Worm (Caenorhabditis elegans): ENCODE measurements around the gene nlp-23.
A peak's percentile ranks its signal among the peaks of the same experiment; 100 is the strongest.

The nlp-23 gene

DNA sequence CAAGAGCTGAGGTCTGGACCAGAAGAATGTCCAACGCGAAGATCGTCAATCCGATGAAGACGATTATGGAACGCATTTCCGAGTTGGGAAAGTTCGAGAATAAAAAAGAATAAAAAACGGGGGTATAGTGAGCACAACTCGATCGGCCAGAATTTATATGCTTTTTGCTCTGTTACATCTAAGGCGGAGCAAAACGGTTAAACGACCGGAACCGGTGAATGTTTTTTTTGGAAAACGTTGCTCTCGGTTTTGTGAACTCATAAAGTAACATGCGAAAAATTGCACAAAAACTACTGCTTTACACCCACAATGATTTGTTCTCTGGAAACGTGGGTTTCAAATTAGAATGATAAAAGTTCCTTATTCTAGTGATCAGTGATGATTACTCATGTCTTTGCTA lies 770 bp downstream of the nlp-23 start, which contains the start of gene nlp-22:
Gene nlp-22 (minus strand): TSS at position 101 of the 400 bp plus-strand sequence.
- TF ChIP-seq Y55F3AM.14 (GFP tag; optimal IDR thresholded peaks at IDR 0.05) (no peak), nhr-77 (tag; optimal IDR thresholded peaks at IDR 0.05) (no peak), mab-5 (tag; optimal IDR thresholded peaks at IDR 0.05) (no peak), lin-39 (tag; optimal IDR thresholded peaks at IDR 0.05) (no peak), ZK546.5 (tag; optimal IDR thresholded peaks at IDR 0.05) (no peak), ama-1 (optimal IDR thresholded peaks at IDR 0.05) (no peak), nhr-25 (tag; optimal IDR thresholded peaks at IDR 0.05) (no peak), crh-2 (tag; optimal IDR thresholded peaks at IDR 0.05) (no peak), F13H6.1 (tag; optimal IDR thresholded peaks at IDR 0.05) (no peak), R02D3.7 (tag; optimal IDR thresholded peaks at IDR 0.05) (no peak), nhr-129 (tag; optimal IDR thresholded peaks at IDR 0.05) (no peak), sma-3 (GFP tag; optimal IDR thresholded peaks at IDR 0.05) (no peak)

- no peak for TF ChIP-seq nhr-21 (tag; optimal IDR thresholded peaks at IDR 0.05)
- TF ChIP-seq nhr-11 (tag; optimal IDR thresholded peaks at IDR 0.05), result no peak
- TF ChIP-seq alr-1 (tag; optimal IDR thresholded peaks at IDR 0.05), result no peak
- TF ChIP-seq ceh-82 (tag; optimal IDR thresholded peaks at IDR 0.05), result no peak
- TF ChIP-seq R02D3.7 (tag; optimal IDR thresholded peaks at IDR 0.05), result no peak
Observed at ce11 chrX:2338210-2338609, 4.5 kb downstream of the nlp-23 start, which contains the start of gene nlp-45. nlp-45 (minus strand) TSS chrX:2338310.

DNA sequence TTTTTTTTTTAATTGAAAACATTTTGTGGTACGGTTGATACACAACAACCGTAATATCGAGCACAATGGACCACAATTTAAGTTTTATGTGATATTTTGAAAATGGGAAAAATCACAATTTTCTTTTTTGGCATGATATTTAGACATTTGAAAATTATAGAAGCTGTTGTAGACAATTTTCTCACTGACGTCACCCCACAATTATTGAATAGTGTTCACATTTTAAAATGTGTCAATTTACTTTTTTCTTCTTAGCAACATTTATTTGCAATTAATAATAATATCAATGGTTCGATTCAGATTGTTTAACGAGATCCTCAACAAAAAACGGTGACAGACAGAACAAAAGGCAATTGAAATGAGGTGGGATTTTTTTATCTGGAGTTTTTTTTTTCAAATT lies 7.4 kb downstream of the nlp-23 start, which contains the start of gene T01B6.1:
Gene T01B6.1 (plus strand): TSS at position 301 of the 400 bp plus-strand sequence.
- TF ChIP-seq ztf-11 (tag; optimal IDR thresholded peaks at IDR 0.05) (no peak), unc-62 (GFP tag; optimal IDR thresholded peaks at IDR 0.05) (no peak), nhr-12 (tag; optimal IDR thresholded peaks at IDR 0.05) (no peak), ceh-82 (tag; optimal IDR thresholded peaks at IDR 0.05) (no peak), nhr-11 (tag; optimal IDR thresholded peaks at IDR 0.05) (no peak), F13H6.1 (tag; optimal IDR thresholded peaks at IDR 0.05) (no peak), nhr-129 (tag; optimal IDR thresholded peaks at IDR 0.05) (no peak)

DNA sequence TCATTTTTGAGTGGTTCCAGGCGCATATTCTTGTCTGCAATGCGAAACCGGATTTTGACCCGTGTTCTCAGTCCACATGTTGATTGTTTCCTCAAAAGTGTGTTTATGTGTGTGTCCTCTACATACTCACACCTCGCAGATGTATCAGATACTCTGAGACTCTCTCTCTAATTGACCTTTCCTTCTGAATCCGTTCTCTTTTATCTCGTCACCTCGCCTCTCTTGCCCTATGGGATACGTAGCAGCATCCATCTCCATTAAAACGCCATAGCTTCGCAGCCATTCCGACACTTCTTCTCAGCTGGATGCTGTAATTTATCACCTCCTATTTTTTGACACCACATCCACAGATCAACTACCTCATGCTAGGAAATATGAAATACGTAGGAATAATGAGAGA lies 12.3 kb downstream of the nlp-23 start:
- TF ChIP-seq ceh-16 (tag; optimal IDR thresholded peaks at IDR 0.05), result peak; percentile 9
- TF ChIP-seq nhr-6 (tag; optimal IDR thresholded peaks at IDR 0.05), result no peak
- TF ChIP-seq nhr-12 (tag; optimal IDR thresholded peaks at IDR 0.05), result no peak

- TF ChIP-seq ztf-11 (tag; optimal IDR thresholded peaks at IDR 0.05) (no peak), nhr-11 (tag; optimal IDR thresholded peaks at IDR 0.05) (no peak), F13H6.1 (tag; optimal IDR thresholded peaks at IDR 0.05) (peak; percentile 4), mab-5 (tag; optimal IDR thresholded peaks at IDR 0.05) (no peak), elt-1 (tag; optimal IDR thresholded peaks at IDR 0.05) (no peak), R02D3.7 (tag; optimal IDR thresholded peaks at IDR 0.05) (no peak), blmp-1 (tag; optimal IDR thresholded peaks at IDR 0.05; ENCODE audit: insufficient read depth) (no peak), sem-4 (tag; optimal IDR thresholded peaks at IDR 0.05) (no peak), lin-11 (tag; optimal IDR thresholded peaks at IDR 0.05) (no peak), nhr-10 (tag; optimal IDR thresholded peaks at IDR 0.05) (no peak), egl-27 (tag; optimal IDR thresholded peaks at IDR 0.05) (no peak), nhr-6 (tag; optimal IDR thresholded peaks at IDR 0.05) (no peak), nhr-21 (tag; optimal IDR thresholded peaks at IDR 0.05) (no peak), crh-2 (tag; optimal IDR thresholded peaks at IDR 0.05) (no peak), sma-9 (GFP tag; optimal IDR thresholded peaks at IDR 0.05) (peak; percentile 59), sma-9 (tag; optimal IDR thresholded peaks at IDR 0.05) (no peak), unc-55 (GFP tag; optimal IDR thresholded peaks at IDR 0.05) (no peak), snpc-4 (tag; optimal IDR thresholded peaks at IDR 0.05) (peak; percentile 97), ceh-16 (tag; optimal IDR thresholded peaks at IDR 0.05) (no peak), ztf-1 (GFP tag; conservative IDR thresholded peaks at IDR 0.05) (no peak), sma-3 (GFP tag; optimal IDR thresholded peaks at IDR 0.05) (peak; percentile 50), lin-39 (tag; optimal IDR thresholded peaks at IDR 0.05) (no peak), unc-62 (GFP tag; optimal IDR thresholded peaks at IDR 0.05) (no peak), fos-1 (tag; optimal IDR thresholded peaks at IDR 0.05) (peak; percentile 11), alr-1 (tag; optimal IDR thresholded peaks at IDR 0.05) (no peak), nhr-25 (tag; optimal IDR thresholded peaks at IDR 0.05) (no peak), lin-13 (GFP tag; optimal IDR thresholded peaks at IDR 0.05) (peak; percentile 13), ama-1 (optimal IDR thresholded peaks at IDR 0.05) (peak; percentile 81), nhr-77 (tag; optimal IDR thresholded peaks at IDR 0.05) (no peak), mdl-1 (tag; optimal IDR thresholded peaks at IDR 0.05) (no peak), mbf-1 (tag; optimal IDR thresholded peaks at IDR 0.05) (no peak), lsy-2 (tag; optimal IDR thresholded peaks at IDR 0.05) (no peak), skn-1 (tag; optimal IDR thresholded peaks at IDR 0.05) (no peak), ztf-4 (tag; optimal IDR thresholded peaks at IDR 0.05) (no peak)
Observed at ce11 chrX:2328873-2329272, 13.9 kb downstream of the nlp-23 start.

Data from whole organism, L2 larva.